Worm (Caenorhabditis elegans) whole organism, late embryonic: ENCODE measurements around the gene R05G6.1.

Experiments
- K09A11.1 ChIP-seq: sonication (generic microtip); optimal IDR thresholded peaks from 2 replicates; lab custom pipeline; 2017; ENCODE audit warnings: antibody characterized with exemption, mild to moderate bottlenecking, missing genetic modification characterization, missing compliant biosample characterization; ENCODE audit not compliant: insufficient read depth
- ama-1 ChIP-seq: fragments of 150-350 bp; optimal IDR thresholded peaks from 2 replicates; lab custom pipeline; 2014
- dmd-4 ChIP-seq: sonication (generic microtip); optimal IDR thresholded peaks from 2 replicates; lab custom pipeline; 2016; ENCODE audit warnings: borderline replicate concordance, missing genetic modification characterization, missing compliant biosample characterization
- ets-4 ChIP-seq: sonication (generic microtip); optimal IDR thresholded peaks from 2 replicates; lab custom pipeline; 2016; ENCODE audit warnings: missing genetic modification characterization, missing compliant biosample characterization
- gmeb-2 ChIP-seq: sonication (generic microtip); optimal IDR thresholded peaks from 2 replicates; lab custom pipeline; 2016; ENCODE audit warnings: missing genetic modification characterization, inconsistent platforms, missing compliant biosample characterization
- nhr-11 ChIP-seq: fragments of 150-350 bp; optimal IDR thresholded peaks from 2 replicates; lab custom pipeline; 2014; ENCODE audit warnings: missing biosample characterization, missing genetic modification characterization
- pha-4 ChIP-seq: fragments of 150-350 bp; optimal IDR thresholded peaks from 2 replicates; lab custom pipeline; 2018; ENCODE audit warnings: missing biosample characterization, missing genetic modification reagents, missing genetic modification characterization
- sox-4 ChIP-seq: sonication (generic microtip); optimal IDR thresholded peaks from 2 replicates; lab custom pipeline; 2017; ENCODE audit warnings: mild to moderate bottlenecking, missing genetic modification characterization, inconsistent platforms, missing compliant biosample characterization

ce11 chrIV:7580062-7580614 is 47.7 kb downstream of the R05G6.1 start, which contains the start of the genes cec-5 and nol-10:
- TF ChIP-seq dmd-4 (tag; lab: Kevin White, UChicago) (no peak), K09A11.1 (tag; lab: Kevin White, UChicago) (peak; percentile 14), ama-1 (lab: Kevin White, UChicago) (no peak), pha-4 (no peak), ets-4 (tag; lab: Kevin White, UChicago) (no peak), sox-4 (tag; lab: Kevin White, UChicago) (no peak), nhr-11 (tag; lab: Kevin White, UChicago) (no peak), gmeb-2 (tag; lab: Kevin White, UChicago) (no peak)
